Worm (Caenorhabditis elegans): ENCODE measurements around the gene C01C4.3.

C01C4.3 gene

ce11 chrX:3727274-3727673 is 30.6 kb downstream of the C01C4.3 start, which contains the start of gene nlp-1:
Gene nlp-1 (plus strand): TSS chrX:3727574.
- TF ChIP-seq ztf-4 (tag; optimal IDR thresholded peaks at IDR 0.05) (no peak), peb-1 (tag; optimal IDR thresholded peaks at IDR 0.05) (no peak), nhr-11 (tag; optimal IDR thresholded peaks at IDR 0.05) (no peak), nhr-129 (tag; optimal IDR thresholded peaks at IDR 0.05) (no peak), Y55F3AM.14 (GFP tag; optimal IDR thresholded peaks at IDR 0.05) (no peak), nhr-6 (tag; optimal IDR thresholded peaks at IDR 0.05) (no peak), skn-1 (tag; optimal IDR thresholded peaks at IDR 0.05) (no peak), crh-2 (tag; optimal IDR thresholded peaks at IDR 0.05) (no peak), unc-39 (tag; optimal IDR thresholded peaks at IDR 0.05) (no peak), mbf-1 (tag; optimal IDR thresholded peaks at IDR 0.05) (no peak), ama-1 (optimal IDR thresholded peaks at IDR 0.05) (no peak), nhr-10 (tag; optimal IDR thresholded peaks at IDR 0.05) (no peak), gmeb-1 (tag; optimal IDR thresholded peaks at IDR 0.05) (no peak), ceh-16 (tag; optimal IDR thresholded peaks at IDR 0.05) (no peak), alr-1 (tag; optimal IDR thresholded peaks at IDR 0.05) (no peak), unc-55 (GFP tag; optimal IDR thresholded peaks at IDR 0.05) (no peak)

- TF ChIP-seq ceh-82 (tag; optimal IDR thresholded peaks at IDR 0.05) (no peak), nhr-10 (tag; optimal IDR thresholded peaks at IDR 0.05) (no peak), nhr-129 (tag; optimal IDR thresholded peaks at IDR 0.05) (peak; percentile 23), fos-1 (tag; optimal IDR thresholded peaks at IDR 0.05) (peak; percentile 96), crh-2 (tag; optimal IDR thresholded peaks at IDR 0.05) (peak; percentile 64), gmeb-1 (tag; optimal IDR thresholded peaks at IDR 0.05) (peak; percentile 51), F13H6.1 (tag; optimal IDR thresholded peaks at IDR 0.05) (peak; percentile 47), nhr-25 (tag; optimal IDR thresholded peaks at IDR 0.05) (no peak), sma-9 (GFP tag; optimal IDR thresholded peaks at IDR 0.05) (peak; percentile 85), sma-9 (tag; optimal IDR thresholded peaks at IDR 0.05) (no peak)
Measured at ce11 chrX:3728970-3729369, 32.3 kb downstream of the C01C4.3 start, which contains the start of gene aex-4. Gene aex-4 (plus strand): TSS chrX:3729281.

ce11 chrX:3733321-3733720 is 36.6 kb downstream of the C01C4.3 start:
- peak; percentile 18 for TF ChIP-seq F13H6.1 (tag; optimal IDR thresholded peaks at IDR 0.05)
- no peak for TF ChIP-seq blmp-1 (tag; optimal IDR thresholded peaks at IDR 0.05; ENCODE audit: insufficient read depth)

- TF ChIP-seq egl-27 (tag; optimal IDR thresholded peaks at IDR 0.05): no peak
- TF ChIP-seq F13H6.1 (tag; optimal IDR thresholded peaks at IDR 0.05): no peak
- TF ChIP-seq sma-3 (GFP tag; optimal IDR thresholded peaks at IDR 0.05): no peak
- TF ChIP-seq nhr-23 (tag; optimal IDR thresholded peaks at IDR 0.05): no peak
- no peak for TF ChIP-seq mbf-1 (tag; optimal IDR thresholded peaks at IDR 0.05)
- TF ChIP-seq blmp-1 (tag; optimal IDR thresholded peaks at IDR 0.05; ENCODE audit: insufficient read depth): no peak
- TF ChIP-seq nhr-237 (tag; optimal IDR thresholded peaks at IDR 0.05): no peak
- TF ChIP-seq ztf-4 (tag; optimal IDR thresholded peaks at IDR 0.05): no peak
- TF ChIP-seq nhr-10 (tag; optimal IDR thresholded peaks at IDR 0.05): no peak
- TF ChIP-seq mdl-1 (tag; optimal IDR thresholded peaks at IDR 0.05): no peak
- no peak for TF ChIP-seq snpc-4 (tag; optimal IDR thresholded peaks at IDR 0.05)
- no peak for TF ChIP-seq unc-39 (tag; optimal IDR thresholded peaks at IDR 0.05)
- no peak for TF ChIP-seq ZK546.5 (tag; optimal IDR thresholded peaks at IDR 0.05)
- TF ChIP-seq lin-13 (GFP tag; optimal IDR thresholded peaks at IDR 0.05): no peak
- no peak for TF ChIP-seq ceh-82 (tag; optimal IDR thresholded peaks at IDR 0.05)
- no peak for TF ChIP-seq mab-5 (tag; optimal IDR thresholded peaks at IDR 0.05)
- no peak for TF ChIP-seq nhr-25 (tag; optimal IDR thresholded peaks at IDR 0.05)
- TF ChIP-seq zag-1 (tag; optimal IDR thresholded peaks at IDR 0.05): no peak
- no peak for TF ChIP-seq ztf-11 (tag; optimal IDR thresholded peaks at IDR 0.05)
- no peak for TF ChIP-seq aly-2 (tag; optimal IDR thresholded peaks at IDR 0.05)
Measured at ce11 chrX:3733732-3734131, 37.0 kb downstream of the C01C4.3 start, which contains the start of gene tag-18. Gene tag-18 (minus strand): TSS chrX:3734036.

- TF ChIP-seq nhr-11 (tag; optimal IDR thresholded peaks at IDR 0.05) (no peak), fos-1 (tag; optimal IDR thresholded peaks at IDR 0.05) (no peak), mab-5 (tag; optimal IDR thresholded peaks at IDR 0.05) (no peak), peb-1 (tag; optimal IDR thresholded peaks at IDR 0.05) (no peak), mbf-1 (tag; optimal IDR thresholded peaks at IDR 0.05) (no peak), mdl-1 (tag; optimal IDR thresholded peaks at IDR 0.05) (no peak), aly-2 (tag; optimal IDR thresholded peaks at IDR 0.05) (no peak), ZK546.5 (tag; optimal IDR thresholded peaks at IDR 0.05) (no peak), nhr-21 (tag; optimal IDR thresholded peaks at IDR 0.05) (no peak), nhr-129 (tag; optimal IDR thresholded peaks at IDR 0.05) (no peak), egl-27 (tag; optimal IDR thresholded peaks at IDR 0.05) (no peak), unc-62 (GFP tag; optimal IDR thresholded peaks at IDR 0.05) (no peak), unc-55 (GFP tag; optimal IDR thresholded peaks at IDR 0.05) (no peak), Y55F3AM.14 (GFP tag; optimal IDR thresholded peaks at IDR 0.05) (no peak)
Measured at ce11 chrX:3738617-3739016, 41.9 kb downstream of the C01C4.3 start.

Measured in whole organism, L2 larva.